Fruit fly (Drosophila melanogaster): ENCODE data around the gene CG5381.

CG5381 gene

DNA sequence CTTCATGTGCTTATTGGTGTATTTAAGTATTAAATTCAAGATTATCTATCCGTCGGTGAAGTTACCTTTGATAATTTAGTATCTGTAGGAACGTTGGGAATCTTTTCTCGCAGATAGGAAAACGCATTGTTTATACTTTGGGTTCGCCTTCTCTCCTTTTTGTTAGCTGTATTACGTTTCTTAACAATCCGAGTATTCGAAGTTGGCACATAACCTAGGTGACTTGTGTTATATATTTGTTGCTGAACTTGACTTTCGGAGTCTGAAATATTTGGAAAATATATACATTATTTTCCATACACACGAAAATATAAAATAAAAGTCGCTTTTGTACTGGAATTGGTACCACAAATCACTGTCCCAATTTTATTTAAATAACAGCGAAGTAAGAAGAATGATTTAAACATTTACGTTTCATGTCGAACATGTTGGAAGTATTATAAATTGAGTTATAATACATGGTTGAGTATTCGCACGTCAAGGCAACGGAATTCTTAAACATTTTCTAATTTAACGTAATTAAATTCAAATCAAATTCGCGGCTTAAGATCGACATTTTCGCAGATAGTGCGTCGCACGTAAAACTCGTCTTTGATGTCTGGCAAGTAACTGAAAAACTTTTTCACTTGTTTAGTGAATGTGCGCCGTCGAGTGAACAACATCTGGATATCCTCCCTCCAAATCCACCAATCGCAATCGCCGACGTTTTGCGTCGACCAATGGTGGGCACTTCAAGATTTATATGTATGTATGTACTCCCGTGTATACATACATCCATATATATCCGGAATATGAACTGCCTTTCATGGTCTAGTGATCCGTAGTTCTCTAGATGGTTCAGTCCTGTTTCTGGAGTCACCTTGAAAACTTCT lies 27.9 kb downstream of the CG5381 start, which contains the start of gene Hand:
Gene Hand (minus strand): TSS at position 588 of the 872 bp plus-strand sequence.
- no peak for TF ChIP-seq ttk (optimal IDR thresholded peaks at IDR 0.05)
- no peak for TF ChIP-seq insv (optimal IDR thresholded peaks at IDR 0.05)
- TF ChIP-seq Sin3A (optimal IDR thresholded peaks at IDR 0.05) = no peak
- TF ChIP-seq h (optimal IDR thresholded peaks at IDR 0.05) = no peak
- no peak for TF ChIP-seq Myc (optimal IDR thresholded peaks at IDR 0.05)
- TF ChIP-seq psq (optimal IDR thresholded peaks at IDR 0.05) = no peak

- TF ChIP-seq psq (optimal IDR thresholded peaks at IDR 0.05) = no peak
- no peak for TF ChIP-seq h (optimal IDR thresholded peaks at IDR 0.05)
- TF ChIP-seq Sin3A (optimal IDR thresholded peaks at IDR 0.05) = no peak
- no peak for TF ChIP-seq Myc (optimal IDR thresholded peaks at IDR 0.05)
- no peak for TF ChIP-seq ttk (optimal IDR thresholded peaks at IDR 0.05)
- TF ChIP-seq insv (optimal IDR thresholded peaks at IDR 0.05) = no peak
These were observed 30.8 kb downstream of the CG5381 start, which contains the start of gene Ufd4 for dm6 chr2L:10292066-10292560. Gene Ufd4, minus strand, starts transcription at chr2L:10292365.

DNA sequence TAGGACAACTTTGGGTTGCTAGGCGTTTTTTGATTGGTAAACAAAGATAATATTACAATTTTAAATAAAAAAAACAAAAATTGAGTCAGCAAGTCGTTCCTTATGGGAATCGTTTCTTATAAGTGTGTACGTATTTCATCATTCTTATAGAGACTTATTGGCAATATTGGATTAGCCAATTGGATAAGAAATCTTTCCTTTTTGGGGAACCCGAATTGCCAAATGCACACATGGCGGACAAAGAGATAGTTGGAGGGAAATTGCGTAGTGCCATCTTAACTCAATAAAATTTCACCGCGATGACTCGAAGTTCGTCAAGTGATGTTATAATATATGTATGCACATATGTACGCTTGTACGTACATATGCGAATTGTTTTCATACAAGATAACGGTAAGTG lies 31.6 kb downstream of the CG5381 start:
- no peak for TF ChIP-seq insv (optimal IDR thresholded peaks at IDR 0.05)

DNA sequence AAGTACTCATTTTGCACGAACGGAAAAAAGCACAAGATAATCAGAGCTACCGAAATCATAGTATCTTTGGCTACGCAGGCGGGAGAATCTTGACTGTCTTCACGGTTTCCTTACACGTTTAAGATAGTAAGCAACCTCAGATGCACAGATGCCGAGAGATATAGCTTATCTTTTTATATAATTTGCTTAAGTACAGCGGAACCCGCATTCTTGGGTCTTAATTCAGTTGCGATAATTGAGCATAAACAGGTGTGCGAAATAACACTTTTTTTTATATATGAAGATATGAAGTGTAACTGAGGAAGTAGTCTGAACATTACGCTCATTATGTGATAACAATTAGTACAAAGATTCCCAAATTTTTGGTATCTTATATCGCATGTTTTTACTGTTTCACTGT lies 42.1 kb downstream of the CG5381 start, which contains the start of gene CG34043:
Gene CG34043 (minus strand): TSS at position 101 of the 400 bp plus-strand sequence.
- TF ChIP-seq h (optimal IDR thresholded peaks at IDR 0.05) (no peak), ttk (optimal IDR thresholded peaks at IDR 0.05) (no peak), psq (optimal IDR thresholded peaks at IDR 0.05) (no peak), Myc (optimal IDR thresholded peaks at IDR 0.05) (no peak), insv (optimal IDR thresholded peaks at IDR 0.05) (no peak), Sin3A (optimal IDR thresholded peaks at IDR 0.05) (no peak)

DNA sequence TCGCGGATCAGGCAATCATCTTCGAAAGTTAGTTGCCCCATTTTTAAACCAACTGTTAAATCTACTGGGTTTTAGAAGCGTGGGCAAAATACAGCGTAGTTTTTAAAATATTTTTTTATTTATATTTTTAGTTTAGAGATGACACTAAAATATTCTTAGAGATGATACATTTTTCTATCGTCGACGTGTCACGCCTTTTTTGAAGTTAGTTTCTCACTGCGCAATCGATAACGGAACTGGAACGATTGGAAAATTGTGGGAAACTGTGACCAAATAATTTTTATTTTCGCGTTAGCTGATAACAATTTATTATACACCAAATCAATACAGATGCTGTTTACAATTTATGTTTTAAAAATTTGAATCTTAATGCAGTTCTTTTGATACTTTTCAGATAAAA lies 44.2 kb downstream of the CG5381 start, which contains the start of gene Utx:
Gene Utx (minus strand): TSS at position 154 of the 400 bp plus-strand sequence.
- no peak for TF ChIP-seq ttk (optimal IDR thresholded peaks at IDR 0.05)

DNA sequence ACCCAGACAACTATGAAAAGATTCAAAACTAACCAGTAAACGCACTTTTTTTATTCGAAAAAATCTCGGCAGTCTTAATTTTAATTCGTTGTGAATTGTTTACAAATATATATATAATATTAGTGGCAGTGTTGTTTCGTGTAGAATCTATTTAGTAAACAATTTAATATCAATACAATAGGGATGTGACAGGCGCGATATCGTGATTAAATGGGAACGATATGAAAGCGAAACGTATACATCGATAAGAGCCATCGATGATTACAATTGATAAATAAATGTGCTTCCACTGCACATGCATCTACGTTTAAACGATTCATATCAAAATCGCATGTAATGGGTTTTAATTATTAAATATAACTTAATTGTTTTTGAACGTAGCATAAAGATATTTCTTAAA lies 45.5 kb downstream of the CG5381 start:
- no peak for TF ChIP-seq Myc (optimal IDR thresholded peaks at IDR 0.05)
- no peak for TF ChIP-seq psq (optimal IDR thresholded peaks at IDR 0.05)
- TF ChIP-seq ttk (optimal IDR thresholded peaks at IDR 0.05) = no peak
- TF ChIP-seq insv (optimal IDR thresholded peaks at IDR 0.05) = no peak
- TF ChIP-seq h (optimal IDR thresholded peaks at IDR 0.05) = no peak
- no peak for TF ChIP-seq Sin3A (optimal IDR thresholded peaks at IDR 0.05)

- TF ChIP-seq insv (optimal IDR thresholded peaks at IDR 0.05) (no peak), ttk (optimal IDR thresholded peaks at IDR 0.05) (no peak), psq (optimal IDR thresholded peaks at IDR 0.05) (no peak), Myc (optimal IDR thresholded peaks at IDR 0.05) (no peak), Sin3A (optimal IDR thresholded peaks at IDR 0.05) (no peak), h (optimal IDR thresholded peaks at IDR 0.05) (no peak)
These were observed 46.1 kb downstream of the CG5381 start for dm6 chr2L:10276846-10277245.

DNA sequence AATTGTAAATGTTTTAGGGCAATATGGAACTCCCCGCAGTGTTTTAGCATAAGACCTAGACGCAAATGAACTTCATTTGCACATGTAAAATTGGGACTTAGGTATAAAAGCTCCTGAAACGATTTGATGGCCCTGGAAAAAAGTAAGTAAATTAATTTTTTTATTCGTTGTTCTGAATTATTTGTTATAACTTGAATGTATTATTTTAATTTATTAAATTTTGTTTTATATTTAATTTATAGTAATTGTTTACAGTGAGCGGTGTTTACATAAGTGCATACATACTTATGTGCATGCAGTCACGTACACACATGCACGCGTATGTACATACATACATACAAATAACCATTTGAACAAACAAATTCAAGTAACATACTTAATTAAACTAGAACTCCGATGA lies 46.5 kb downstream of the CG5381 start:
- no peak for TF ChIP-seq psq (optimal IDR thresholded peaks at IDR 0.05)
- no peak for TF ChIP-seq ttk (optimal IDR thresholded peaks at IDR 0.05)
- TF ChIP-seq h (optimal IDR thresholded peaks at IDR 0.05) = no peak
- TF ChIP-seq insv (optimal IDR thresholded peaks at IDR 0.05) = no peak
- no peak for TF ChIP-seq Myc (optimal IDR thresholded peaks at IDR 0.05)
- no peak for TF ChIP-seq Sin3A (optimal IDR thresholded peaks at IDR 0.05)

DNA sequence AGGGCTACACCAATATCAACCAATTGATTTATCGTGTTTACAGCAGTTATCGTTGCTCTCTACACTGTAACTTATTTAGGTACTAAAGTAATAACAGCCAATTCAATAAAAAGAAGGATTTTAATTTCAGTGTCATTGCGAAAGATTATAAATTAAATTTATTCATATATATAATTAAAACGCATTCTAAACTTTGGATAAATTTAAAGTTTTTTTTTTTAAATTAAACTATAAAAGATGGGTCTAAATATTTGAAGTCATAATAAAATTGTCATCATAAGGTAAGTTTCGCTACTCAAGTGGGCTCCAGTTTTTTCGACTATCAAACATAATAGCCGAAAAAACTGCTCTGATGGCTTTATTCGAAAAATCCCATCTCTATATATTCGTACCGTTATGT lies 50.7 kb downstream of the CG5381 start, which contains the start of gene trk:
Gene trk (minus strand): TSS at position 101 of the 400 bp plus-strand sequence.
- TF ChIP-seq Sin3A (optimal IDR thresholded peaks at IDR 0.05) (no peak), ttk (optimal IDR thresholded peaks at IDR 0.05) (no peak), Myc (optimal IDR thresholded peaks at IDR 0.05) (no peak), insv (optimal IDR thresholded peaks at IDR 0.05) (no peak), psq (optimal IDR thresholded peaks at IDR 0.05) (no peak)

dm6 chr2L:10269854-10270253 lies 53.0 kb downstream of the CG5381 start, which contains the start of gene Mulk:
Gene Mulk, plus strand, starts transcription at chr2L:10270051.
- TF ChIP-seq ttk (optimal IDR thresholded peaks at IDR 0.05) = no peak
- no peak for TF ChIP-seq insv (optimal IDR thresholded peaks at IDR 0.05)
- TF ChIP-seq Sin3A (optimal IDR thresholded peaks at IDR 0.05) = no peak
- no peak for TF ChIP-seq h (optimal IDR thresholded peaks at IDR 0.05)
- TF ChIP-seq Myc (optimal IDR thresholded peaks at IDR 0.05) = no peak
- no peak for TF ChIP-seq psq (optimal IDR thresholded peaks at IDR 0.05)

dm6 chr2L:10268688-10269087 lies 54.2 kb downstream of the CG5381 start, which contains the start of gene CG4957:
Gene CG4957, plus strand, starts transcription at chr2L:10268872.
- TF ChIP-seq psq (optimal IDR thresholded peaks at IDR 0.05) = no peak
- no peak for TF ChIP-seq Myc (optimal IDR thresholded peaks at IDR 0.05)
- TF ChIP-seq h (optimal IDR thresholded peaks at IDR 0.05) = no peak
- TF ChIP-seq ttk (optimal IDR thresholded peaks at IDR 0.05) = no peak
- TF ChIP-seq Sin3A (optimal IDR thresholded peaks at IDR 0.05) = no peak
- TF ChIP-seq insv (optimal IDR thresholded peaks at IDR 0.05) = no peak
